Fruit fly (Drosophila melanogaster): ENCODE results near the gene CG9004.

Gene CG9004

dm6 chr3L:2373421-2374043, at the start of gene CG9004, which contains the start of gene mRpL23 (continued):
- TF ChIP-seq CG11085 (GFP tag; IDR thresholded peaks at IDR 0.05) (peak; percentile 100), ac (GFP tag; optimal IDR thresholded peaks at IDR 0.05) (peak; percentile 95), CG32772 (GFP tag; IDR thresholded peaks at IDR 0.05) (peak; percentile 100), Xbp1 (GFP tag; optimal IDR thresholded peaks at IDR 0.05) (peak; percentile 100), CG31441 (GFP tag; IDR thresholded peaks at IDR 0.05) (peak; percentile 98), jigr1 (GFP tag; IDR thresholded peaks at IDR 0.05) (peak; percentile 99), pzg (GFP tag; optimal IDR thresholded peaks at IDR 0.05) (peak; percentile 76), fu2 (GFP tag; optimal IDR thresholded peaks at IDR 0.05) (peak; percentile 99), CG4424 (GFP tag; optimal IDR thresholded peaks at IDR 0.05) (peak; percentile 99), CG6175 (GFP tag; IDR thresholded peaks at IDR 0.05) (peak; percentile 99), CG1647 (GFP tag; optimal IDR thresholded peaks at IDR 0.05) (peak; percentile 99), B-H1 (GFP tag; IDR thresholded peaks at IDR 0.05) (peak; percentile 100), Trl (optimal IDR thresholded peaks at IDR 0.05) (no peak), Trl (GFP tag; optimal IDR thresholded peaks at IDR 0.05) (peak; percentile 99), da (GFP tag; optimal IDR thresholded peaks at IDR 0.05) (peak; percentile 96), CG3163 (GFP tag; optimal IDR thresholded peaks at IDR 0.05) (peak; percentile 87), ftz-f1 (GFP tag; optimal IDR thresholded peaks at IDR 0.05) (peak; percentile 95), CG10959 (GFP tag; IDR thresholded peaks at IDR 0.05) (peak; percentile 99), Chrac-16 (GFP tag; optimal IDR thresholded peaks at IDR 0.05) (peak; percentile 99), Sry-β (GFP tag; optimal IDR thresholded peaks at IDR 0.05) (peak; percentile 71), CG8478 (optimal IDR thresholded peaks at IDR 0.05) (no peak), HLH3B (GFP tag; IDR thresholded peaks at IDR 0.05) (peak; percentile 100), CG9817 (tag; optimal IDR thresholded peaks at IDR 0.05) (peak; percentile 99), D19B (GFP tag; optimal IDR thresholded peaks at IDR 0.05) (peak; percentile 95), zen (tag; optimal IDR thresholded peaks at IDR 0.05) (peak; percentile 99), repo (GFP tag; optimal IDR thresholded peaks at IDR 0.05) (peak; percentile 98), CG1024 (GFP tag; IDR thresholded peaks at IDR 0.05) (peak; percentile 97), bbx (GFP tag; IDR thresholded peaks at IDR 0.05; ENCODE audit: partially characterized antibody) (no peak), Spps (tag; optimal IDR thresholded peaks at IDR 0.05) (peak; percentile 97), MESR4 (GFP tag; optimal IDR thresholded peaks at IDR 0.05) (peak; percentile 82), trh (GFP tag; optimal IDR thresholded peaks at IDR 0.05) (peak; percentile 99), CG17612 (GFP tag; IDR thresholded peaks at IDR 0.05) (peak; percentile 99), CG10543 (GFP tag; optimal IDR thresholded peaks at IDR 0.05) (peak; percentile 97), CG43689 (GFP tag; IDR thresholded peaks at IDR 0.05) (peak; percentile 99), Jarid2 (GFP tag; optimal IDR thresholded peaks at IDR 0.05) (peak; percentile 89), Hr78 (GFP tag; optimal IDR thresholded peaks at IDR 0.05) (peak in 1 of 2 experiments; percentile 89), Hey (tag; optimal IDR thresholded peaks at IDR 0.05) (peak; percentile 94), CG7963 (GFP tag; IDR thresholded peaks at IDR 0.05; ENCODE audit: partially characterized antibody) (no peak), CG3065 (GFP tag; optimal IDR thresholded peaks at IDR 0.05) (peak; percentile 97), jumu (GFP tag; optimal IDR thresholded peaks at IDR 0.05) (peak; percentile 98), Hmr (GFP tag; optimal IDR thresholded peaks at IDR 0.05) (peak; percentile 99), YL-1 (GFP tag; optimal IDR thresholded peaks at IDR 0.05) (peak; percentile 98), CG6272 (GFP tag; IDR thresholded peaks at IDR 0.05) (peak; percentile 100), CG17328 (GFP tag; IDR thresholded peaks at IDR 0.05) (peak; percentile 100), Ravus (GFP tag; IDR thresholded peaks at IDR 0.05) (peak; percentile 99), Poxn (GFP tag; IDR thresholded peaks at IDR 0.05) (peak; percentile 98), Mes4 (GFP tag; optimal IDR thresholded peaks at IDR 0.05) (peak; percentile 97), Neu2 (GFP tag; optimal IDR thresholded peaks at IDR 0.05; ENCODE audit: borderline replicate concordance) (peak; percentile 92), CG34376 (GFP tag; optimal IDR thresholded peaks at IDR 0.05) (peak; percentile 99), Lpt (GFP tag; optimal IDR thresholded peaks at IDR 0.05) (no peak), CG12219 (GFP tag; optimal IDR thresholded peaks at IDR 0.05) (peak; percentile 98)
